Fruit fly (Drosophila melanogaster) whole organism, embryonic: ENCODE measurements around the gene rasp.
A peak's percentile ranks its signal among the peaks of the same experiment; 100 is the strongest.

Source experiments
- Antp ChIP-seq: fragments of 200-800 bp; sonication (Bioruptor generic); optimal IDR thresholded peaks from 3 replicates; lab custom pipeline; 2016; ENCODE audit warnings: missing biosample characterization, missing genetic modification characterization
- B-H2 ChIP-seq: fragments of 200-800 bp; sonication (Bioruptor generic); optimal IDR thresholded peaks from 2 replicates; lab custom pipeline; 2018; ENCODE audit warnings: missing biosample characterization, mild to moderate bottlenecking, missing genetic modification characterization
- C15 ChIP-seq: fragments of 200-800 bp; sonication (Bioruptor generic); IDR thresholded peaks from 3 replicates; pipeline ENCODE4 v1.3.6; 2022; ENCODE audit warnings: missing biosample characterization, missing genetic modification characterization
- CG10274 ChIP-seq: fragments of 200-800 bp; sonication (Bioruptor generic); optimal IDR thresholded peaks from 3 replicates; lab custom pipeline; 2017; ENCODE audit warnings: missing biosample characterization, mild to moderate bottlenecking, missing genetic modification characterization
- CG10565 ChIP-seq: fragments of 200-800 bp; sonication (Bioruptor generic); optimal IDR thresholded peaks from 3 replicates; lab custom pipeline; 2016; ENCODE audit warnings: missing biosample characterization, mild to moderate bottlenecking, missing genetic modification characterization
- CG11093 ChIP-seq: fragments of 200-800 bp; sonication (Bioruptor generic); IDR thresholded peaks from 3 replicates; pipeline ENCODE4 v1.3.6; 2022; ENCODE audit warnings: missing biosample characterization, missing genetic modification characterization
- CG11398 ChIP-seq: fragments of 200-800 bp; sonication (Bioruptor generic); optimal IDR thresholded peaks from 2 replicates; lab custom pipeline; 2016; ENCODE audit warnings: missing biosample characterization, missing genetic modification characterization
- CG11723 ChIP-seq: fragments of 200-800 bp; sonication (Bioruptor generic); optimal IDR thresholded peaks from 2 replicates; lab custom pipeline; 2017; ENCODE audit warnings: missing biosample characterization, mild to moderate bottlenecking, missing genetic modification characterization
- CG12104 ChIP-seq: fragments of 200-800 bp; sonication (Bioruptor generic); optimal IDR thresholded peaks from 3 replicates; lab custom pipeline; 2016; ENCODE audit warnings: missing biosample characterization, missing genetic modification characterization
- CG12942 ChIP-seq: fragments of 200-800 bp; sonication (Bioruptor generic); optimal IDR thresholded peaks from 3 replicates; lab custom pipeline; 2016; ENCODE audit warnings: missing biosample characterization, missing genetic modification characterization
- CG16815 ChIP-seq: fragments of 200-800 bp; sonication (Bioruptor generic); optimal IDR thresholded peaks from 3 replicates; lab custom pipeline; 2017; ENCODE audit warnings: missing biosample characterization, mild to moderate bottlenecking, missing genetic modification characterization
- CG17385 ChIP-seq: fragments of 200-800 bp; sonication (Bioruptor generic); optimal IDR thresholded peaks from 3 replicates; lab custom pipeline; 2018; ENCODE audit warnings: missing biosample characterization, mild to moderate bottlenecking, missing genetic modification characterization
- CG17612 ChIP-seq: fragments of 200-800 bp; sonication (Bioruptor generic); IDR thresholded peaks from 2 replicates; pipeline ENCODE4 v1.3.6; 2022; ENCODE audit warnings: missing biosample characterization, missing genetic modification characterization
- CG18262 ChIP-seq: fragments of 200-800 bp; optimal IDR thresholded peaks from 3 replicates; lab custom pipeline; 2019; ENCODE audit warnings: missing biosample characterization, mild to moderate bottlenecking, missing genetic modification characterization, moderate library complexity
- CG18599 ChIP-seq: fragments of 200-800 bp; sonication (Bioruptor generic); optimal IDR thresholded peaks from 3 replicates; lab custom pipeline; 2017; ENCODE audit warnings: missing biosample characterization, missing genetic modification characterization, mild to moderate bottlenecking, moderate library complexity, missing genetic modification reagents
- CG2712 ChIP-seq: fragments of 200-800 bp; optimal IDR thresholded peaks from 3 replicates; lab custom pipeline; 2019; ENCODE audit warnings: missing biosample characterization, mild to moderate bottlenecking, missing genetic modification characterization, moderate library complexity
- CG31441 ChIP-seq: fragments of 200-800 bp; sonication (Bioruptor generic); IDR thresholded peaks from 2 replicates; pipeline ENCODE4 v1.3.6; 2022; ENCODE audit warnings: missing biosample characterization, missing genetic modification characterization
- CG32532 ChIP-seq: fragments of 200-800 bp; sonication (Bioruptor generic); IDR thresholded peaks from 2 replicates; pipeline ENCODE4 v1.3.6; 2022; ENCODE audit warnings: missing biosample characterization, missing genetic modification characterization
- CG33557 ChIP-seq: fragments of 200-800 bp; sonication (Bioruptor generic); optimal IDR thresholded peaks from 2 replicates; lab custom pipeline; 2019; ENCODE audit warnings: missing biosample characterization, mild to moderate bottlenecking, missing genetic modification characterization, moderate library complexity
- CG4617 ChIP-seq: fragments of 200-800 bp; sonication (Bioruptor generic); optimal IDR thresholded peaks from 3 replicates; lab custom pipeline; 2016; ENCODE audit warnings: missing biosample characterization, missing genetic modification characterization, borderline replicate concordance
- CG6272 ChIP-seq: fragments of 200-800 bp; sonication (Bioruptor generic); IDR thresholded peaks from 2 replicates; pipeline ENCODE4 v1.3.6; 2022; ENCODE audit warnings: missing biosample characterization, missing genetic modification characterization
- CG9797 ChIP-seq: fragments of 200-800 bp; sonication (Bioruptor generic); optimal IDR thresholded peaks from 3 replicates; lab custom pipeline; 2018; ENCODE audit warnings: missing biosample characterization, mild to moderate bottlenecking, missing genetic modification characterization
- Camta ChIP-seq: fragments of 200-800 bp; sonication (Bioruptor generic); optimal IDR thresholded peaks from 2 replicates; lab custom pipeline; 2016; ENCODE audit warnings: missing biosample characterization, missing genetic modification characterization
- D19A ChIP-seq: fragments of 200-800 bp; optimal IDR thresholded peaks from 3 replicates; lab custom pipeline; 2019; ENCODE audit warnings: missing biosample characterization, mild to moderate bottlenecking, missing genetic modification characterization, moderate library complexity
- ERR ChIP-seq: fragments of 200-800 bp; sonication (Bioruptor generic); optimal IDR thresholded peaks from 2 replicates; lab custom pipeline; 2016; ENCODE audit warnings: missing biosample characterization, missing genetic modification characterization
- Fer1 ChIP-seq: fragments of 200-800 bp; sonication (Bioruptor generic); optimal IDR thresholded peaks from 2 replicates; lab custom pipeline; 2017; ENCODE audit warnings: missing biosample characterization, mild to moderate bottlenecking, missing genetic modification characterization
- HLH4C ChIP-seq: fragments of 200-800 bp; sonication (Bioruptor generic); IDR thresholded peaks from 3 replicates; pipeline ENCODE4 v1.3.6; 2022; ENCODE audit warnings: missing biosample characterization, missing genetic modification characterization; ENCODE audit not compliant: partially characterized antibody
- HmgZ ChIP-seq: fragments of 200-800 bp; sonication (Bioruptor generic); optimal IDR thresholded peaks from 2 replicates; lab custom pipeline; 2018; ENCODE audit warnings: missing biosample characterization, mild to moderate bottlenecking, missing genetic modification characterization
- Hr39 ChIP-seq: fragments of >200 bp; optimal IDR thresholded peaks from 2 replicates; lab custom pipeline; 2017
- Hr51 ChIP-seq, 2 experiments: fragments of 200-800 bp; sonication (Bioruptor generic); optimal IDR thresholded peaks; 2 replicates in 1 of 2; 3 replicates in 1 of 2; lab custom pipeline; 2016 to 2018; ENCODE audit warnings: missing biosample characterization in 2 of 2, missing genetic modification characterization in 2 of 2, mild to moderate bottlenecking in 1 of 2, moderate library complexity in 1 of 2
- Hr78 ChIP-seq, 2 experiments: fragments of 200-800 bp in 1 of 2; fragments of >200 bp in 1 of 2; sonication (Bioruptor generic) in 1 of 2; optimal IDR thresholded peaks; 2 replicates each; lab custom pipeline; 2017 to 2019; ENCODE audit warnings: missing biosample characterization in 2 of 2, missing genetic modification characterization in 2 of 2, mild to moderate bottlenecking in 1 of 2, moderate library complexity in 1 of 2
- Lpt ChIP-seq: fragments of >200 bp; optimal IDR thresholded peaks from 2 replicates; lab custom pipeline; 2018; ENCODE audit warnings: missing biosample characterization, missing genetic modification characterization
- Max ChIP-seq: fragments of 200-800 bp; sonication (Bioruptor generic); optimal IDR thresholded peaks from 2 replicates; lab custom pipeline; 2016; ENCODE audit warnings: missing biosample characterization, mild to moderate bottlenecking, missing genetic modification characterization
- NK7.1 ChIP-seq: fragments of 200-800 bp; sonication (Bioruptor generic); optimal IDR thresholded peaks from 3 replicates; lab custom pipeline; 2016; ENCODE audit warnings: missing biosample characterization, missing genetic modification characterization
- NfI ChIP-seq: fragments of 200-800 bp; sonication (Bioruptor generic); optimal IDR thresholded peaks from 3 replicates; lab custom pipeline; 2018; ENCODE audit warnings: missing biosample characterization, mild to moderate bottlenecking, missing genetic modification characterization, moderate library complexity
- Oli ChIP-seq: fragments of 200-800 bp; sonication (Bioruptor generic); optimal IDR thresholded peaks from 2 replicates; lab custom pipeline; 2018; ENCODE audit warnings: missing biosample characterization, mild to moderate bottlenecking, missing genetic modification characterization, moderate library complexity
- Six4 ChIP-seq: fragments of 200-800 bp; sonication (Bioruptor generic); optimal IDR thresholded peaks from 2 replicates; lab custom pipeline; 2016; ENCODE audit warnings: missing biosample characterization, missing genetic modification characterization
- Sry-β ChIP-seq: fragments of 200-800 bp; sonication (Bioruptor generic); optimal IDR thresholded peaks from 2 replicates; lab custom pipeline; 2018; ENCODE audit warnings: missing biosample characterization, mild to moderate bottlenecking, missing genetic modification characterization, moderate library complexity
- Stat92E ChIP-seq, 3 experiments: fragments of >200 bp in 2 of 3; fragments of 200-800 bp in 1 of 3; sonication (Bioruptor generic) in 1 of 3; optimal IDR thresholded peaks; 2 replicates each; lab custom pipeline; 2017 to 2019; ENCODE audit warnings: missing biosample characterization in 3 of 3, missing genetic modification characterization in 3 of 3, mild to moderate bottlenecking in 1 of 3, moderate library complexity in 1 of 3
- ase ChIP-seq: fragments of 200-800 bp; sonication (Bioruptor generic); IDR thresholded peaks from 3 replicates; pipeline ENCODE4 v1.3.6; 2022; ENCODE audit warnings: missing biosample characterization, missing genetic modification characterization
- az2 ChIP-seq: fragments of 200-800 bp; sonication (Bioruptor generic); optimal IDR thresholded peaks from 3 replicates; lab custom pipeline; 2016; ENCODE audit warnings: missing biosample characterization, missing genetic modification characterization
- cas ChIP-seq: fragments of 200-800 bp; sonication (Bioruptor generic); IDR thresholded peaks from 2 replicates; pipeline ENCODE4 v1.3.6; 2022; ENCODE audit warnings: missing biosample characterization, missing genetic modification characterization
- dan ChIP-seq: fragments of 200-800 bp; sonication (Bioruptor generic); IDR thresholded peaks from 2 replicates; pipeline ENCODE4 v1.3.6; 2022; ENCODE audit warnings: missing biosample characterization, missing genetic modification characterization
- dimm ChIP-seq: fragments of 200-800 bp; sonication (Bioruptor generic); IDR thresholded peaks from 2 replicates; pipeline ENCODE4 v1.3.6; 2022; ENCODE audit warnings: missing biosample characterization, missing genetic modification characterization
- fru ChIP-seq: fragments of >200 bp; optimal IDR thresholded peaks from 2 replicates; lab custom pipeline; 2017
- her ChIP-seq: fragments of 200-800 bp; sonication (Bioruptor generic); optimal IDR thresholded peaks from 2 replicates; lab custom pipeline; 2016; ENCODE audit warnings: missing biosample characterization, missing genetic modification characterization
- hkb ChIP-seq, 2 experiments: fragments of 200-800 bp in 1 of 2; fragments of >200 bp in 1 of 2; sonication (Bioruptor generic) in 1 of 2; IDR thresholded peaks in 1 of 2; optimal IDR thresholded peaks in 1 of 2; 2 replicates each; pipeline versions ENCODE4 v1.3.6 to Lab custom; 2017 to 2022; ENCODE audit warnings: missing biosample characterization in 1 of 2, missing genetic modification characterization in 1 of 2
- repo ChIP-seq: fragments of 200-800 bp; sonication (Bioruptor generic); optimal IDR thresholded peaks from 2 replicates; lab custom pipeline; 2016; ENCODE audit warnings: missing biosample characterization, missing genetic modification characterization
- slbo ChIP-seq: fragments of 200-800 bp; sonication (Bioruptor generic); IDR thresholded peaks from 2 replicates; pipeline ENCODE4 v1.3.6; 2022; ENCODE audit warnings: missing biosample characterization, missing genetic modification characterization
- tin ChIP-seq: fragments of 200-800 bp; sonication (Bioruptor generic); optimal IDR thresholded peaks from 3 replicates; lab custom pipeline; 2016; ENCODE audit warnings: missing biosample characterization, missing genetic modification characterization
- yki ChIP-seq: fragments of >200 bp; optimal IDR thresholded peaks from 3 replicates; lab custom pipeline; 2018
- zfh1 ChIP-seq: fragments of 200-800 bp; sonication (Bioruptor generic); IDR thresholded peaks from 3 replicates; pipeline ENCODE4 v1.3.6; 2022; ENCODE audit warnings: missing biosample characterization, missing genetic modification characterization

The rasp gene

DNA sequence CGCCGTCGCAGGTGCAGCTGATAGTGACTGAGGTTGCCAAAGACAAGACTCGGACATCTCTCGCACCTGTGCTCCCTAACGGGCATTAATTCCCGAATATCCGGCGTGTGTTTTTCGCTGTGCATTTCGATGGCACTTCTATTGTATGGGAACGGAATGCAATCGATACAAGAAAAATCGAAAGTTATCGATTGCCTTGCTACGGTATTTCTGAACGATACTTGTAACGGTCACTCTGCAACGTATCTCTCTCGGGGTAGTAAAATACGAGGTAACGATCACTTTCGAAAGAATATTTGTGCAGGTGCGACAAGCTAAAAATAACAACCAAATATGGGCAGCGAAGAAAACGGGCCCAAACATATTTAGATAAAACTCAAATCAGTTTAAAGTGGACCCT, 3.0 kb downstream of the rasp start, which contains the start of gene CG32280 (continued):
- TF ChIP-seq Lpt: no peak
- TF ChIP-seq az2 (GFP tag; lab: Kevin White, UChicago): peak; percentile 1
- peak; percentile 77 for TF ChIP-seq CG9797 (GFP tag; lab: Kevin White, UChicago)
- no peak for TF ChIP-seq dan (GFP tag; lab: Robert Waterston, UW)
- 0 out of 3 replicates have a peak, but pooled peaks have one; percentile 51 for TF ChIP-seq zfh1
- TF ChIP-seq Max (GFP tag; lab: Kevin White, UChicago): peak; percentile 33
- TF ChIP-seq repo (GFP tag; lab: Kevin White, UChicago): no peak
- no peak for TF ChIP-seq Hr78 (GFP tag; optimal IDR thresholded peaks at IDR 0.05; lab: Kevin White, UChicago)
- no peak for TF ChIP-seq CG18599 (GFP tag; lab: Kevin White, UChicago)
- TF ChIP-seq CG4617: peak; percentile 52
- no peak for TF ChIP-seq CG11093 (GFP tag; lab: Robert Waterston, UW)
- no peak for TF ChIP-seq ase (GFP tag; lab: Robert Waterston, UW)
- no peak for TF ChIP-seq CG10274 (GFP tag; lab: Kevin White, UChicago)
- TF ChIP-seq Sry-β (GFP tag; lab: Kevin White, UChicago): no peak
- TF ChIP-seq Hr51 (GFP tag; optimal IDR thresholded peaks at IDR 0.05; lab: Kevin White, UChicago): no peak
- TF ChIP-seq CG31441 (GFP tag; lab: Robert Waterston, UW): no peak
- peak in 1 of 3 experiments; percentile 61 for TF ChIP-seq Stat92E (GFP tag; optimal IDR thresholded peaks at IDR 0.05; lab: Kevin White, UChicago)
- no peak for TF ChIP-seq CG16815
- no peak for TF ChIP-seq Oli
- no peak for TF ChIP-seq CG18262 (tag; lab: Kevin White, UChicago)
- peak; percentile 59 for TF ChIP-seq HmgZ (tag; lab: Kevin White, UChicago)
- peak; percentile 37 for TF ChIP-seq her
- TF ChIP-seq Camta: no peak
- TF ChIP-seq CG17385: no peak
- peak; percentile 35 for TF ChIP-seq Antp
- peak; percentile 32; the same call in 1 of the 2 replicates for TF ChIP-seq CG32532
- TF ChIP-seq CG6272: 0 out of 2 replicates have a peak, but pooled peaks have one; percentile 36
- TF ChIP-seq Hr39 (lab: Kevin White, UChicago): no peak
- TF ChIP-seq CG10565 (GFP tag; lab: Kevin White, UChicago): no peak
- TF ChIP-seq C15: no peak
- no peak for TF ChIP-seq cas
- no peak for TF ChIP-seq CG12104 (GFP tag; lab: Kevin White, UChicago)
- no peak for TF ChIP-seq tin
- TF ChIP-seq hkb (optimal IDR thresholded peaks at IDR 0.05; lab: Kevin White, UChicago): no peak
- no peak for TF ChIP-seq hkb (GFP tag; IDR thresholded peaks at IDR 0.05; lab: Robert Waterston, UW)
- TF ChIP-seq CG11398 (GFP tag; lab: Kevin White, UChicago): peak; percentile 13
- peak; percentile 49 for TF ChIP-seq CG2712 (tag; lab: Kevin White, UChicago)
- TF ChIP-seq dimm (GFP tag; lab: Robert Waterston, UW): no peak
- peak; percentile 20 for TF ChIP-seq B-H2 (GFP tag; lab: Kevin White, UChicago)
- TF ChIP-seq yki (lab: Kevin White, UChicago): no peak
- TF ChIP-seq NfI (GFP tag; lab: Kevin White, UChicago): no peak
- TF ChIP-seq Six4 (GFP tag; lab: Kevin White, UChicago): no peak
- peak; percentile 17 for TF ChIP-seq D19A (tag; lab: Kevin White, UChicago)
- peak; percentile 40 for TF ChIP-seq Fer1 (GFP tag; lab: Kevin White, UChicago)
- TF ChIP-seq CG11723: no peak
- peak; percentile 86 for TF ChIP-seq HLH4C (GFP tag; lab: Robert Waterston, UW)
- TF ChIP-seq ERR (GFP tag; lab: Kevin White, UChicago): peak; percentile 5
- no peak for TF ChIP-seq CG17612 (GFP tag; lab: Robert Waterston, UW)
- no peak for TF ChIP-seq fru (lab: Kevin White, UChicago)
- TF ChIP-seq CG33557: no peak
- TF ChIP-seq CG12942 (GFP tag; lab: Kevin White, UChicago): no peak
- peak; percentile 65 for TF ChIP-seq slbo
- no peak for TF ChIP-seq NK7.1
